Worm (Caenorhabditis elegans): ENCODE results near the gene F15E6.3.

Gene F15E6.3

ce11 chrIV:4294552-4294951 is at the start of gene F15E6.3:
TSS of gene F15E6.3 (plus strand) at chrIV:4294895.
- TF ChIP-seq dmd-8 (GFP tag; IDR thresholded peaks at IDR 0.05) (no peak), dpl-1 (GFP tag; optimal IDR thresholded peaks at IDR 0.05) (no peak), nhr-41 (GFP tag; IDR thresholded peaks at IDR 0.05) (no peak), php-3 (GFP tag; IDR thresholded peaks at IDR 0.05) (no peak), aly-2 (tag; optimal IDR thresholded peaks at IDR 0.05) (no peak), hif-1 (tag; optimal IDR thresholded peaks at IDR 0.05) (no peak), ZK337.2 (GFP tag; IDR thresholded peaks at IDR 0.05) (no peak), nhr-76 (tag; optimal IDR thresholded peaks at IDR 0.05) (no peak), Y75B8A.6 (GFP tag; IDR thresholded peaks at IDR 0.05) (no peak), Y5F2A.4 (GFP tag; optimal IDR thresholded peaks at IDR 0.05) (no peak), rbr-2 (tag; optimal IDR thresholded peaks at IDR 0.05) (no peak), egl-27 (tag; optimal IDR thresholded peaks at IDR 0.05) (no peak), F49E8.2 (tag; optimal IDR thresholded peaks at IDR 0.05; ENCODE audit: borderline replicate concordance) (no peak), nhr-10 (tag; optimal IDR thresholded peaks at IDR 0.05) (no peak), pha-4 (GFP tag; IDR thresholded peaks at IDR 0.05) (no peak), pha-4 (tag; optimal IDR thresholded peaks at IDR 0.05) (no peak), F44E2.7 (GFP tag; IDR thresholded peaks at IDR 0.05) (no peak), ces-1 (GFP tag; optimal IDR thresholded peaks at IDR 0.05) (no peak), ztf-11 (tag; optimal IDR thresholded peaks at IDR 0.05) (no peak), daf-19 (GFP tag; conservative IDR thresholded peaks at IDR 0.05) (no peak), attf-4 (tag; optimal IDR thresholded peaks at IDR 0.05) (no peak), fos-1 (tag; optimal IDR thresholded peaks at IDR 0.05) (no peak), ztf-7 (tag; optimal IDR thresholded peaks at IDR 0.05) (no peak), lin-15B (tag; optimal IDR thresholded peaks at IDR 0.05) (no peak), ceh-28 (tag; optimal IDR thresholded peaks at IDR 0.05) (no peak), sdz-12 (GFP tag; optimal IDR thresholded peaks at IDR 0.05) (no peak), nhr-28 (tag; optimal IDR thresholded peaks at IDR 0.05) (peak; percentile 82), lsy-2 (tag; optimal IDR thresholded peaks at IDR 0.05) (peak in 1 of 2 experiments; percentile 22), duxl-1 (tag; optimal IDR thresholded peaks at IDR 0.05; ENCODE audit: poor library complexity) (peak; percentile 26), T26A8.4 (GFP tag; IDR thresholded peaks at IDR 0.05) (no peak), zfp-2 (tag; optimal IDR thresholded peaks at IDR 0.05) (no peak), lin-29 (GFP tag; IDR thresholded peaks at IDR 0.05) (no peak), nhr-11 (tag; optimal IDR thresholded peaks at IDR 0.05) (peak; percentile 34), lin-38 (GFP tag; IDR thresholded peaks at IDR 0.05) (no peak), nhr-6 (tag; optimal IDR thresholded peaks at IDR 0.05) (no peak), zfp-3 (GFP tag; conservative IDR thresholded peaks at IDR 0.05) (no peak), ceh-62 (tag; optimal IDR thresholded peaks at IDR 0.05) (no peak), dve-1 (tag; optimal IDR thresholded peaks at IDR 0.05; ENCODE audit: insufficient read depth) (peak; percentile 52), ceh-82 (tag; optimal IDR thresholded peaks at IDR 0.05) (no peak), snpc-1.2 (GFP tag; IDR thresholded peaks at IDR 0.05) (no peak), zag-1 (tag; optimal IDR thresholded peaks at IDR 0.05) (no peak), madf-5 (GFP tag; IDR thresholded peaks at IDR 0.05) (no peak), daf-12 (tag; optimal IDR thresholded peaks at IDR 0.05) (no peak), vab-7 (GFP tag; IDR thresholded peaks at IDR 0.05) (no peak), madf-9 (GFP tag; conservative IDR thresholded peaks at IDR 0.05) (no peak), unc-130 (GFP tag; optimal IDR thresholded peaks at IDR 0.05) (no peak), zip-11 (GFP tag; IDR thresholded peaks at IDR 0.05) (no peak), egl-43 (GFP tag; IDR thresholded peaks at IDR 0.05) (no peak), hlh-30 (tag; optimal IDR thresholded peaks at IDR 0.05; ENCODE audit: insufficient read depth) (peak; percentile 78), unc-62 (GFP tag; optimal IDR thresholded peaks at IDR 0.05 in 1 of 2) (peak in 1 of 2 experiments; percentile 99), unc-62 (tag; optimal IDR thresholded peaks at IDR 0.05) (no peak), Y105C5A.15 (GFP tag; IDR thresholded peaks at IDR 0.05) (no peak), snpc-4 (tag; optimal IDR thresholded peaks at IDR 0.05) (no peak), spr-1 (tag; optimal IDR thresholded peaks at IDR 0.05) (no peak)
